Fruit fly (Drosophila melanogaster) whole organism, pupa: ENCODE data around the gene Nup358.

ENCODE experiments used
- CG10348 ChIP-seq: fragments of 200-800 bp; sonication (Bioruptor generic); IDR thresholded peaks from 2 replicates; pipeline ENCODE4 v1.3.6; 2022; ENCODE audit warnings: missing biosample characterization, missing genetic modification characterization
- CG12605 ChIP-seq: fragments of 200-800 bp; sonication (Bioruptor generic); IDR thresholded peaks from 2 replicates; pipeline ENCODE4 v1.3.6; 2022; ENCODE audit warnings: missing biosample characterization, missing genetic modification characterization
- CG13204 ChIP-seq: fragments of 200-800 bp; sonication (Bioruptor generic); optimal IDR thresholded peaks from 2 replicates; lab custom pipeline; 2018; ENCODE audit warnings: missing biosample characterization, mild to moderate bottlenecking, missing genetic modification characterization, moderate library complexity
- CG14655 ChIP-seq: fragments of 200-800 bp; sonication (Bioruptor generic); optimal IDR thresholded peaks from 3 replicates; lab custom pipeline; 2017; ENCODE audit warnings: mild to moderate bottlenecking, missing biosample characterization, missing genetic modification reagents, missing genetic modification characterization
- CG17806 ChIP-seq: fragments of 200-800 bp; sonication (Bioruptor generic); optimal IDR thresholded peaks from 2 replicates; lab custom pipeline; 2018; ENCODE audit warnings: missing biosample characterization, mild to moderate bottlenecking, missing genetic modification characterization, moderate library complexity
- CG4496 ChIP-seq: fragments of 200-800 bp; sonication (Bioruptor generic); IDR thresholded peaks from 3 replicates; pipeline ENCODE4 v1.3.6; 2022; ENCODE audit warnings: missing biosample characterization, missing genetic modification characterization
- EcR ChIP-seq: fragments of 200-800 bp; sonication (Bioruptor generic); optimal IDR thresholded peaks from 3 replicates; lab custom pipeline; 2019; ENCODE audit warnings: missing biosample characterization, missing genetic modification characterization, mild to moderate bottlenecking, moderate library complexity, missing genetic modification reagents
- Pif1B ChIP-seq: fragments of 200-800 bp; sonication (Bioruptor generic); optimal IDR thresholded peaks from 3 replicates; lab custom pipeline; 2016; ENCODE audit warnings: missing biosample characterization, missing genetic modification characterization
- fd96Ca ChIP-seq: fragments of 200-800 bp; sonication (Bioruptor generic); IDR thresholded peaks from 3 replicates; pipeline ENCODE4 v1.3.6; 2022; ENCODE audit warnings: missing biosample characterization, missing genetic modification characterization
- gl ChIP-seq: fragments of 200-800 bp; sonication (Bioruptor generic); optimal IDR thresholded peaks from 2 replicates; lab custom pipeline; 2018; ENCODE audit warnings: missing biosample characterization, mild to moderate bottlenecking, missing genetic modification characterization

DNA sequence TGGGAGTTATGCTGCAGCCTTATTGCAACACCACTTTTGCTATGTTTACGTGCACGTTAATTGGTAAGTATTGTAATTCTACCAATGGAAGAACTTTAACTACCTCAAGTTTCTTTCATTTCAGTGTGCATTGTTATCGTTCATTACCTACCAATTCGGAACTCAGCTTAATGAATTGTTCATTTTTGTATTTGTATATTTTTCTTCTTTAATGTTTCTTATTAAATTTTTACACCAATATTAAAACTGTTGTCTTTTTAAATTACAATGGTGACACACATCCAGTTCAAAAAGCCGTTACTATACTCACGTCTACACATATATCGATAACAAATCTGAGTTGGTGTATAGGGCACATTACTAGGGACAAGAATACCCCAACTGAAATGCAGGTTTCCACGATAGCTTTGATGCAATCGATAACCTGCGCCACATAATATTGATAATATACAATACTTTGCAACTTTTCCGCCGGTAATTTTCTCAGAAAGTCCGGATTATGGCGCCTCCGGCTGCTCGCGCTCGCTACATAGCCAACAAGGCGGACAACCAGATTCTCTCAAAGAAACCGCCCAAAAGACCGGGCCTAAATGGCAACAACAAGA, 27.8 kb upstream of the Nup358 start, which contains the start of gene Alg9:
- TF ChIP-seq CG13204 = no peak
- no peak for TF ChIP-seq CG12605 (GFP tag; lab: Robert Waterston, UW)
- no peak for TF ChIP-seq gl (tag; lab: Kevin White, UChicago)
- no peak for TF ChIP-seq fd96Ca (GFP tag; lab: Robert Waterston, UW)
- TF ChIP-seq CG4496 (GFP tag; lab: Robert Waterston, UW) = no peak
- TF ChIP-seq CG10348 (GFP tag; lab: Robert Waterston, UW) = no peak
- TF ChIP-seq CG14655 (GFP tag; lab: Kevin White, UChicago) = no peak
- no peak for TF ChIP-seq CG17806 (tag; lab: Kevin White, UChicago)
- TF ChIP-seq EcR (GFP tag; lab: Kevin White, UChicago) = no peak
- TF ChIP-seq Pif1B (GFP tag; lab: Kevin White, UChicago) = no peak
